Fruit fly (Drosophila melanogaster) whole organism, embryonic: ENCODE measurements around the gene Sf3b3.
A peak's percentile ranks its signal among the peaks of the same experiment; 100 is the strongest.

ENCODE experiments used
- BtbVII ChIP-seq: fragments of 200-800 bp; sonication (Bioruptor generic); optimal IDR thresholded peaks from 3 replicates; lab custom pipeline; 2017; ENCODE audit warnings: missing biosample characterization, mild to moderate bottlenecking, missing genetic modification characterization
- CG15011 ChIP-seq: fragments of 200-800 bp; sonication (Bioruptor generic); optimal IDR thresholded peaks from 3 replicates; lab custom pipeline; 2018; ENCODE audit warnings: missing biosample characterization, mild to moderate bottlenecking, missing genetic modification characterization
- CG16813 ChIP-seq: fragments of 200-800 bp; sonication (Bioruptor generic); IDR thresholded peaks from 3 replicates; pipeline ENCODE4 v1.3.6; 2022; ENCODE audit warnings: missing biosample characterization, missing genetic modification characterization; ENCODE audit not compliant: partially characterized antibody
- CG17359 ChIP-seq: fragments of 200-800 bp; sonication (Bioruptor generic); optimal IDR thresholded peaks from 3 replicates; lab custom pipeline; 2018; ENCODE audit warnings: missing biosample characterization, mild to moderate bottlenecking, missing genetic modification characterization, moderate library complexity
- HLHmδ ChIP-seq: fragments of 200-800 bp; sonication (Bioruptor generic); optimal IDR thresholded peaks from 2 replicates; lab custom pipeline; 2018; ENCODE audit warnings: missing biosample characterization, mild to moderate bottlenecking, missing genetic modification characterization, moderate library complexity
- Hr3 ChIP-seq: fragments of 200-800 bp; sonication (Bioruptor generic); optimal IDR thresholded peaks from 3 replicates; lab custom pipeline; 2016; ENCODE audit warnings: missing biosample characterization, missing genetic modification characterization
- Lim3 ChIP-seq: fragments of 200-800 bp; sonication (Bioruptor generic); IDR thresholded peaks from 2 replicates; pipeline ENCODE4 v1.3.6; 2022; ENCODE audit warnings: missing biosample characterization, missing genetic modification characterization
- YL-1 ChIP-seq: fragments of 200-800 bp; sonication (Bioruptor generic); optimal IDR thresholded peaks from 3 replicates; lab custom pipeline; 2017; ENCODE audit warnings: missing biosample characterization, mild to moderate bottlenecking, missing genetic modification characterization
- ac ChIP-seq: fragments of 200-800 bp; sonication (Bioruptor generic); optimal IDR thresholded peaks from 3 replicates; lab custom pipeline; 2017; ENCODE audit warnings: missing biosample characterization, mild to moderate bottlenecking, missing genetic modification characterization
- da ChIP-seq: fragments of 200-800 bp; sonication (Bioruptor generic); optimal IDR thresholded peaks from 2 replicates; lab custom pipeline; 2016; ENCODE audit warnings: missing biosample characterization, missing genetic modification characterization
- gsb ChIP-seq: fragments of 200-800 bp; sonication (Bioruptor generic); IDR thresholded peaks from 2 replicates; pipeline ENCODE4 v1.3.6; 2022; ENCODE audit warnings: missing biosample characterization, missing genetic modification characterization
- repo ChIP-seq: fragments of 200-800 bp; sonication (Bioruptor generic); optimal IDR thresholded peaks from 2 replicates; lab custom pipeline; 2016; ENCODE audit warnings: missing biosample characterization, missing genetic modification characterization
- tin ChIP-seq: fragments of 200-800 bp; sonication (Bioruptor generic); optimal IDR thresholded peaks from 3 replicates; lab custom pipeline; 2016; ENCODE audit warnings: missing biosample characterization, missing genetic modification characterization
- usp ChIP-seq: fragments of >200 bp; optimal IDR thresholded peaks from 2 replicates; lab custom pipeline; 2017; ENCODE audit warnings: missing biosample characterization, missing genetic modification characterization

DNA sequence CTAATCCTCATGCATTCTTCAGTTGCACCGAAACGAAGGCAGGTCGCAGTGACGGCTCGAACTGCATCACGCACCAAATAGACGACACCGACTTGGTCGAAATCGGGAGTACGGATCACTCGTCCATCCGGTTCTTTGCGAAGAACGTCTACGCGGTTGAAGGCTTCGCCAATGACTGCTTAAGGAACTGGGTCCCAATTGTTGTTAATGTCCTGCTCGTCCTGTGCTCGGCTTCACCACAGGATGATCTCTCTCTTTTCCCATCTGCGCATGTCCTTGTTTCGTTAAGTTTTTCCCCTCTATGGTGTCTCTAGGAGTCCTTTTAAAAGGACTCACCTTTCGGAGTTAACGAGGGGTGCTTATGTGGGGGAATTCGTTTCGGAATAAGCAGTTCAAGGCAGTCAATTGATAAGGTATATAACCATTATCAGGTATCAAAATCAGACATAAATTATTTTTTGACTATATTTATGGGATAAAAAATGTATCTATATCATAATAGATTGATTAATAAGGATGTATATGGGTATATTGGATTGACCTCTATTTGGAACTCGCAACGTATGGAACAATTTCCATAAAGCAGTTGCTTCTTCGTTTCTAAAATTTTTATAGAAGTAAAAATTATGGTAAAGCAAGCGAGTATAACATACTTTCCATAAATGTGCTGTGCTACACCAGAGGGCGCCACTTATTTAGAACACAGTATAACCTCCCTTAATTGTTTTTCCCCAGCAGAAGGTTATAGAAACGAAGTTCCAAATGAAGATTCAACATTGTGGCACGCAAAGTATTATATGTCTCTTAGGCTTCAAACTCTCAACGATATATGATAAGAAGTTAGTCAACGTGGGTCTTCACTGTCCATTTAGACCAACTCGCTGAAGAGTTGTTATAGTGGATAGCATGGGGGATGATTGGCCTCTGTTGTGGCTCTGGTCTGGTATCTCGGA is 24.2 kb upstream of the Sf3b3 start, which contains the start of gene dpr20:
- TF ChIP-seq da (GFP tag; lab: Kevin White, UChicago) = no peak
- peak; percentile 74 for TF ChIP-seq BtbVII (GFP tag; lab: Kevin White, UChicago)
- no peak for TF ChIP-seq CG16813 (GFP tag; lab: Robert Waterston, UW)
- peak; percentile 59 for TF ChIP-seq tin
- TF ChIP-seq CG15011 = peak; percentile 58
- TF ChIP-seq HLHmδ (GFP tag; lab: Kevin White, UChicago) = no peak
- peak; percentile 64 for TF ChIP-seq Hr3 (GFP tag; lab: Kevin White, UChicago)
- no peak for TF ChIP-seq usp (GFP tag; lab: Kevin White, UChicago)
- peak; percentile 7 for TF ChIP-seq ac (GFP tag; lab: Kevin White, UChicago)
- peak; percentile 83 for TF ChIP-seq gsb (GFP tag; lab: Robert Waterston, UW)
- TF ChIP-seq repo (GFP tag; lab: Kevin White, UChicago) = peak; percentile 34
- no peak for TF ChIP-seq Lim3 (GFP tag; lab: Robert Waterston, UW)
- no peak for TF ChIP-seq YL-1 (GFP tag; lab: Kevin White, UChicago)
- peak; percentile 72 for TF ChIP-seq CG17359 (tag; lab: Kevin White, UChicago)
